Worm (Caenorhabditis elegans) whole organism, L3 larva: ENCODE data around the gene B0218.7.

Experiments used
- ZK546.5 ChIP-seq: sonication (generic microtip); optimal IDR thresholded peaks from 2 replicates; lab custom pipeline; 2017; ENCODE audit warnings: missing biosample characterization, missing genetic modification characterization
- aly-2 ChIP-seq: fragments of 150-350 bp; optimal IDR thresholded peaks from 2 replicates; lab custom pipeline; 2014; ENCODE audit warnings: missing biosample characterization, missing genetic modification characterization
- ama-1 ChIP-seq: fragments of 150-350 bp; optimal IDR thresholded peaks from 2 replicates; lab custom pipeline; 2018
- ceh-16 ChIP-seq: sonication (generic microtip); optimal IDR thresholded peaks from 2 replicates; lab custom pipeline; 2017; ENCODE audit warnings: missing biosample characterization, missing genetic modification characterization
- ceh-28 ChIP-seq: fragments of 150-350 bp; optimal IDR thresholded peaks from 2 replicates; lab custom pipeline; 2014; ENCODE audit warnings: missing biosample characterization, missing genetic modification reagents, missing genetic modification characterization
- ceh-82 ChIP-seq: fragments of 150-350 bp; optimal IDR thresholded peaks from 2 replicates; lab custom pipeline; 2014; ENCODE audit warnings: missing biosample characterization, missing genetic modification characterization
- ceh-9 ChIP-seq: sonication (generic microtip); optimal IDR thresholded peaks from 2 replicates; lab custom pipeline; 2018; ENCODE audit warnings: missing biosample characterization, missing genetic modification characterization
- daf-12 ChIP-seq: fragments of 150-350 bp; optimal IDR thresholded peaks from 2 replicates; lab custom pipeline; 2014; ENCODE audit warnings: missing biosample characterization, missing genetic modification reagents, missing genetic modification characterization
- egl-27 ChIP-seq: sonication (generic microtip); optimal IDR thresholded peaks from 4 replicates; lab custom pipeline; 2017; ENCODE audit warnings: missing biosample characterization, missing genetic modification reagents, missing genetic modification characterization
- elt-2 ChIP-seq: sonication (generic microtip); optimal IDR thresholded peaks from 2 replicates; lab custom pipeline; 2016; ENCODE audit warnings: missing genetic modification reagents, mild to moderate bottlenecking, missing genetic modification characterization, missing compliant biosample characterization
- elt-3 ChIP-seq, 3 experiments: fragments of 150-350 bp in 1 of 3; sonication (generic microtip) in 2 of 3; optimal IDR thresholded peaks; 2 replicates in 2 of 3; 4 replicates in 1 of 3; lab custom pipeline; 2014 to 2017; ENCODE audit warnings: missing biosample characterization in 3 of 3, missing genetic modification characterization in 3 of 3
- eor-1 ChIP-seq, 2 experiments: fragments of 150-350 bp; optimal IDR thresholded peaks; 2 replicates each; lab custom pipeline; 2014 to 2018; ENCODE audit warnings: missing biosample characterization in 2 of 2, missing genetic modification characterization in 2 of 2
- fkh-10 ChIP-seq: sonication (generic microtip); optimal IDR thresholded peaks from 2 replicates; lab custom pipeline; 2017; ENCODE audit warnings: missing biosample characterization, missing genetic modification reagents, missing genetic modification characterization
- fos-1 ChIP-seq: fragments of 150-350 bp; optimal IDR thresholded peaks from 2 replicates; lab custom pipeline; 2014; ENCODE audit warnings: missing biosample characterization, missing genetic modification characterization
- hmg-11 ChIP-seq: sonication (generic microtip); optimal IDR thresholded peaks from 2 replicates; lab custom pipeline; 2016; ENCODE audit warnings: missing genetic modification characterization, missing compliant biosample characterization
- jun-1 ChIP-seq: fragments of 150-350 bp; optimal IDR thresholded peaks from 2 replicates; lab custom pipeline; 2014; ENCODE audit warnings: missing biosample characterization, missing genetic modification reagents, missing genetic modification characterization
- lin-15B ChIP-seq: fragments of 150-350 bp; optimal IDR thresholded peaks from 2 replicates; lab custom pipeline; 2014; ENCODE audit warnings: missing biosample characterization, missing genetic modification characterization
- lsy-12 ChIP-seq: sonication (generic microtip); optimal IDR thresholded peaks from 2 replicates; lab custom pipeline; 2016; ENCODE audit warnings: mild to moderate bottlenecking, missing genetic modification characterization, missing compliant biosample characterization
- mdl-1 ChIP-seq: fragments of 150-350 bp; optimal IDR thresholded peaks from 2 replicates; lab custom pipeline; 2014; ENCODE audit warnings: missing biosample characterization, missing genetic modification characterization
- mml-1 ChIP-seq: fragments of 150-350 bp; sonication (generic microtip); optimal IDR thresholded peaks from 3 replicates; lab custom pipeline; 2014; ENCODE audit warnings: missing biosample characterization, missing genetic modification characterization
- nfya-1 ChIP-seq: sonication (generic microtip); optimal IDR thresholded peaks from 2 replicates; lab custom pipeline; 2017; ENCODE audit warnings: missing genetic modification characterization, mild to moderate bottlenecking, missing compliant biosample characterization, antibody characterized with exemption, moderate library complexity; ENCODE audit not compliant: insufficient read depth
- nhr-11 ChIP-seq: fragments of 150-350 bp; optimal IDR thresholded peaks from 2 replicates; lab custom pipeline; 2014; ENCODE audit warnings: missing biosample characterization, missing genetic modification characterization
- nhr-12 ChIP-seq: fragments of 150-350 bp; optimal IDR thresholded peaks from 2 replicates; lab custom pipeline; 2014; ENCODE audit warnings: missing biosample characterization, missing genetic modification characterization
- nhr-23 ChIP-seq: fragments of 150-350 bp; optimal IDR thresholded peaks from 2 replicates; lab custom pipeline; 2014; ENCODE audit warnings: missing biosample characterization, missing genetic modification reagents, missing genetic modification characterization
- nhr-25 ChIP-seq: sonication (generic microtip); optimal IDR thresholded peaks from 2 replicates; lab custom pipeline; 2017; ENCODE audit warnings: missing biosample characterization, missing genetic modification characterization
- nhr-28 ChIP-seq: fragments of 150-350 bp; optimal IDR thresholded peaks from 2 replicates; lab custom pipeline; 2014; ENCODE audit warnings: missing biosample characterization, missing genetic modification characterization
- nhr-43 ChIP-seq: sonication (generic microtip); optimal IDR thresholded peaks from 2 replicates; lab custom pipeline; 2016; ENCODE audit warnings: mild to moderate bottlenecking, missing genetic modification characterization, missing compliant biosample characterization; ENCODE audit not compliant: poor library complexity, severe bottlenecking
- nhr-76 ChIP-seq: fragments of 150-350 bp; sonication (generic microtip); optimal IDR thresholded peaks from 5 replicates; lab custom pipeline; 2014; ENCODE audit warnings: missing biosample characterization, missing genetic modification characterization
- nhr-77 ChIP-seq: fragments of 150-350 bp; optimal IDR thresholded peaks from 2 replicates; lab custom pipeline; 2014; ENCODE audit warnings: missing biosample characterization, missing genetic modification characterization
- pha-4 ChIP-seq: fragments of 150-350 bp; optimal IDR thresholded peaks from 2 replicates; lab custom pipeline; 2014; ENCODE audit warnings: missing biosample characterization, missing genetic modification reagents, missing genetic modification characterization
- pqm-1 ChIP-seq: fragments of 150-350 bp; optimal IDR thresholded peaks from 2 replicates; lab custom pipeline; 2017; ENCODE audit warnings: missing biosample characterization, missing genetic modification characterization, inconsistent platforms
- skn-1 ChIP-seq: fragments of 150-350 bp; optimal IDR thresholded peaks from 2 replicates; lab custom pipeline; 2014; ENCODE audit warnings: missing biosample characterization, missing genetic modification characterization
- snpc-4 ChIP-seq: fragments of 150-350 bp; optimal IDR thresholded peaks from 2 replicates; lab custom pipeline; 2014; ENCODE audit warnings: missing biosample characterization, missing genetic modification characterization
- tbx-2 ChIP-seq: sonication (generic microtip); optimal IDR thresholded peaks from 2 replicates; lab custom pipeline; 2016; ENCODE audit warnings: mild to moderate bottlenecking, missing genetic modification characterization, missing compliant biosample characterization
- zag-1 ChIP-seq: fragments of 150-350 bp; optimal IDR thresholded peaks from 2 replicates; lab custom pipeline; 2014; ENCODE audit warnings: missing biosample characterization, missing genetic modification characterization
- ztf-11 ChIP-seq: fragments of 150-350 bp; optimal IDR thresholded peaks from 2 replicates; lab custom pipeline; 2014; ENCODE audit warnings: missing biosample characterization, missing genetic modification characterization
- ztf-4 ChIP-seq: fragments of 150-350 bp; optimal IDR thresholded peaks from 2 replicates; lab custom pipeline; 2014; ENCODE audit warnings: missing biosample characterization, missing genetic modification characterization

B0218.7 gene

ce11 chrIV:8174792-8175191 is 8.9 kb upstream of the B0218.7 start:
- peak; percentile 80 for TF ChIP-seq elt-2 (tag; lab: Kevin White, UChicago)
- no peak for TF ChIP-seq nhr-11
- peak; percentile 41 for TF ChIP-seq pqm-1
- TF ChIP-seq, all 47 proteins: peak for 2

DNA sequence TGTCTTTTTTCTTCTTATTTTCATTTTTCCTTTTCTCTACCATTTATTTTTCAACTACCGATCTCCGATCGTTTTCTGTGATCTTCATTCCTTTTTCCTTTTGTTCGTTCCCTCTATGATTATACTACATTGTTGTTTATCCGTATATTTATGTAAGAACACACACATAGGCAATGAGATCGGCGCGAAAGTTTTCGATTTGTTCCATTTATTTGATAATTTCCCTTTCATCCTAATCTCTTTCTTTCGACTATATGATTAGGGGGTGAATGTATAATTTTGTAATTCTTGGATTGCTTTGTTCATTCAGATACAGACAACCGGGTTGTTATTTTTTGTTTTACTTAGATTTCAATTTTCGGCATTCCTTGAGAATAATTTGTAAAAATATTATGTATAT is 7.8 kb upstream of the B0218.7 start:
- no peak for TF ChIP-seq ceh-82
- no peak for TF ChIP-seq ztf-4
- TF ChIP-seq ceh-9, result no peak
- no peak for TF ChIP-seq nhr-12 (tag; lab: Kevin White, UChicago)
- TF ChIP-seq nhr-43 (tag; lab: Kevin White, UChicago), result no peak
- TF ChIP-seq zag-1 (tag; lab: Kevin White, UChicago), result no peak
- TF ChIP-seq, all 47 proteins: peak for 0

DNA sequence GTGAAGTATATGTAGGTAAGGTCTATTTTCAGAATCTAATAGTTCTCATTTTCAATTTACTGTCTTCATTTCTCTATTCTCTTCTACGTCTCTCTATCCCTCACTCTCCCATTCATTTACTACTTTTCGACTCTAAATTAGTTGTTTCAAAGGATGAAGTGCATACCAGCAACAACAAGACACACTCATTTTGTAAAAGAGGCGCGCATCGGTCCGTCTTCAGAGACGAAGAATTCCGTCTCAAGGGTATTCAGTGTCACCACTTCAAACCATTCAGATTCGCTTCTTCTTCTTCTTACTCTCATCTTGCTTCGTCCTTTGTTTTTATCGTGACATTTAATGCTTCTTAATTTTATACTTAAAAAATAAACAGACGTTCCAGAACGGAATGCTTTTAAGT is 5.5 kb upstream of the B0218.7 start:
- TF ChIP-seq nhr-25 (tag; lab: Kevin White, UChicago), result peak; percentile 21
- no peak for TF ChIP-seq snpc-4 (tag; lab: Kevin White, UChicago)
- TF ChIP-seq, all 47 proteins: peak for 1

- TF ChIP-seq skn-1 (tag; lab: Kevin White, UChicago) (no peak), pha-4 (tag; lab: Kevin White, UChicago) (peak; percentile 89), nfya-1 (tag; lab: Kevin White, UChicago) (no peak), egl-27 (tag; lab: Kevin White, UChicago) (no peak), nhr-43 (tag; lab: Kevin White, UChicago) (no peak), nhr-76 (tag; lab: Kevin White, UChicago) (no peak), nhr-28 (no peak), aly-2 (tag; lab: Kevin White, UChicago) (no peak), ZK546.5 (tag; lab: Kevin White, UChicago) (no peak), pqm-1 (no peak), ceh-9 (no peak), mdl-1 (tag; lab: Kevin White, UChicago) (no peak), elt-3 (tag; optimal IDR thresholded peaks at IDR 0.05; lab: Kevin White, UChicago) (no peak), ceh-16 (tag; lab: Kevin White, UChicago) (no peak), fkh-10 (GFP tag; lab: Kevin White, UChicago) (no peak), nhr-25 (tag; lab: Kevin White, UChicago) (peak; percentile 79), eor-1 (tag; optimal IDR thresholded peaks at IDR 0.05; lab: Kevin White, UChicago) (no peak), lin-15B (tag; lab: Kevin White, UChicago) (no peak), ztf-11 (no peak), daf-12 (no peak), nhr-23 (tag; lab: Kevin White, UChicago) (peak; percentile 90), fos-1 (tag; lab: Kevin White, UChicago) (no peak), elt-2 (tag; lab: Kevin White, UChicago) (no peak), ceh-28 (tag; lab: Kevin White, UChicago) (peak; percentile 62), ceh-82 (no peak)
These were observed 4.4 kb upstream of the B0218.7 start for ce11 chrIV:8170264-8170663.

DNA sequence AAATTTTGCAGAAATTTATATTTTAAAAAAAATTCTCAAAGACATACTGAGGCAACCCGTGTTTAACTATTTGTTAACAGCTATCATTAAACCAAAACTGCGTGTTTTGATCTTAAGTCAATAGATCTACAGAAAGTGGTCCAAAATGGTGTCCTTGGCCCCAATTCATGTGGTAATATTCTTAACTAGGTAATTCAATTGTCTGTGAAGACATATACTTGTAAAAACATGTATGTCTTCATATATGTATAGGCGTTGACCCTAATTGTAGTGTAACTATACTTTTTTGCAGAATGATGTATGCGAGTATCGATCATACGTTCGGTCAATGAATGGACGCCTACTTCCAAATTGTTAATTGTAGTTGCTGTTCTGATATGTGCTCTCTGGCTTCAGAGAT is 3.8 kb upstream of the B0218.7 start, which contains the start of gene C07G1.15:
TSS of gene C07G1.15 (plus strand) at position 301 of the 400 bp plus-strand sequence.
- TF ChIP-seq ama-1 (no peak), nhr-76 (tag; lab: Kevin White, UChicago) (no peak)

DNA sequence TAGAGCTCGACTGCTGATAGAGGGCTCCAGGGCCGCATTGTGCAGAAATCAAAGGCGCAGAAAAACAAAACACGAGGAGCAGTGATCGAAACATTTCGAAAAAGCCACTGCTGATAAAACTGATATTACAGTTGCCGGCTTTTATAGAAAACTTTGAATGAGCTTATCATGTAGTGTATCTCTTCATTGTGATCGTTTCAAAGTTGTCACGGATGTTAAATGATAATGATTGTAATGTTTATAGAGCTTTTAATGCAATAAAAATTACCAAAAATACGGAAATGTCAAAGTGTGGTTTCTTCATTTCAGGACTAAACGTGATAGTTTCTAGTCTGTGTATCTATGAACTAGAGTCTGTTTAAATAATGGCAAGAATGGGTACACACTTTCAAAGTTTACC is 2.8 kb upstream of the B0218.7 start, which contains the start of gene clec-52:
TSS of gene clec-52 (minus strand) at position 101 of the 400 bp plus-strand sequence.
- TF ChIP-seq elt-2 (tag; lab: Kevin White, UChicago) (peak; percentile 23), tbx-2 (tag; lab: Kevin White, UChicago) (no peak)

- no peak for TF ChIP-seq nhr-77 (tag; lab: Kevin White, UChicago)
- TF ChIP-seq daf-12, result no peak
- TF ChIP-seq snpc-4 (tag; lab: Kevin White, UChicago), result no peak
- TF ChIP-seq tbx-2 (tag; lab: Kevin White, UChicago), result no peak
- TF ChIP-seq nhr-12 (tag; lab: Kevin White, UChicago), result no peak
- no peak for TF ChIP-seq hmg-11 (tag; lab: Kevin White, UChicago)
- no peak for TF ChIP-seq mml-1 (tag; lab: Kevin White, UChicago)
- TF ChIP-seq jun-1 (tag; lab: Kevin White, UChicago), result no peak
- no peak for TF ChIP-seq lsy-12 (tag; lab: Kevin White, UChicago)
- no peak for TF ChIP-seq nhr-76 (tag; lab: Kevin White, UChicago)
- no peak for TF ChIP-seq nhr-43 (tag; lab: Kevin White, UChicago)
- no peak for TF ChIP-seq pqm-1
- TF ChIP-seq nhr-25 (tag; lab: Kevin White, UChicago), result no peak
- no peak for TF ChIP-seq fkh-10 (GFP tag; lab: Kevin White, UChicago)
These were observed 1.3 kb downstream of the B0218.7 start for ce11 chrIV:8164515-8164914.
